Worm (Caenorhabditis elegans): ENCODE results near the gene cyp-32A1.

cyp-32A1 gene

ce11 chrV:7776029-7776628 is 5.5 kb upstream of the cyp-32A1 start, which contains the start of the genes rpl-39 and rps-30 (continued):
- TF ChIP-seq cebp-1 (GFP tag; IDR thresholded peaks at IDR 0.05) (peak; percentile 24; the same call in 1 of the 2 replicates), cebp-1 (tag; optimal IDR thresholded peaks at IDR 0.05) (peak; percentile 67), dox-1 (GFP tag; IDR thresholded peaks at IDR 0.05) (no peak; the same call in 1 of the 2 replicates), F33H1.4 (GFP tag; IDR thresholded peaks at IDR 0.05) (peak; percentile 96), egrh-3 (GFP tag; IDR thresholded peaks at IDR 0.05) (peak; percentile 34; the same call in 1 of the 2 replicates), chd-7 (tag; optimal IDR thresholded peaks at IDR 0.05) (no peak), hmg-1.2 (GFP tag; IDR thresholded peaks at IDR 0.05) (peak; percentile 88), C06A6.2 (GFP tag; conservative IDR thresholded peaks at IDR 0.05) (no peak), Y95B8A.8 (GFP tag; IDR thresholded peaks at IDR 0.05) (no peak), Y67H2A.10 (GFP tag; conservative IDR thresholded peaks at IDR 0.05) (peak; percentile 53; the same call in 1 of the 2 replicates), madf-3 (GFP tag; IDR thresholded peaks at IDR 0.05) (peak; percentile 79; the same call in 1 of the 2 replicates), athp-1 (tag; optimal IDR thresholded peaks at IDR 0.05) (peak; percentile 4), pha-4 (tag; optimal IDR thresholded peaks at IDR 0.05) (peak; percentile 29), attf-3 (GFP tag; conservative IDR thresholded peaks at IDR 0.05) (0 out of 2 replicates have a peak, but pooled peaks have one; percentile 27), F23B12.7 (tag; optimal IDR thresholded peaks at IDR 0.05; ENCODE audit: insufficient read depth) (peak; percentile 90), ztf-25 (GFP tag; IDR thresholded peaks at IDR 0.05) (no peak), ZK185.1 (tag; optimal IDR thresholded peaks at IDR 0.05; ENCODE audit: poor library complexity, severe bottlenecking) (peak; percentile 52), ekl-4 (GFP tag; IDR thresholded peaks at IDR 0.05) (peak; percentile 42; the same call in 1 of the 2 replicates), ztf-6 (GFP tag; IDR thresholded peaks at IDR 0.05) (no peak), nhr-27 (tag; optimal IDR thresholded peaks at IDR 0.05) (no peak), ceh-91 (GFP tag; IDR thresholded peaks at IDR 0.05) (peak; percentile 78), lin-54 (GFP tag; optimal IDR thresholded peaks at IDR 0.05) (peak; percentile 71), atf-7 (tag; optimal IDR thresholded peaks at IDR 0.05) (no peak), B0336.3 (GFP tag; IDR thresholded peaks at IDR 0.05) (no peak), mcd-1 (GFP tag; IDR thresholded peaks at IDR 0.05) (peak; percentile 80), mel-28 (tag; optimal IDR thresholded peaks at IDR 0.05; ENCODE audit: borderline replicate concordance) (no peak), snpc-3.4 (tag; optimal IDR thresholded peaks at IDR 0.05) (peak; percentile 16), C17E4.6 (GFP tag; IDR thresholded peaks at IDR 0.05) (peak; percentile 10; the same call in 1 of the 2 replicates), madf-6 (GFP tag; IDR thresholded peaks at IDR 0.05) (peak; percentile 46; the same call in 1 of the 2 replicates)

- TF ChIP-seq bed-2 (GFP tag; IDR thresholded peaks at IDR 0.05) (no peak), tbp1 (GFP tag; optimal IDR thresholded peaks at IDR 0.05) (peak; percentile 20), ceh-40 (GFP tag; IDR thresholded peaks at IDR 0.05) (no peak), nfya-1 (tag; optimal IDR thresholded peaks at IDR 0.05; ENCODE audit: borderline replicate concordance, insufficient read depth) (no peak), hmg-1.2 (GFP tag; IDR thresholded peaks at IDR 0.05) (0 out of 2 replicates have a peak, but pooled peaks have one; percentile 6), cebp-1 (GFP tag; IDR thresholded peaks at IDR 0.05) (no peak), cebp-1 (tag; optimal IDR thresholded peaks at IDR 0.05) (no peak), atf-7 (tag; optimal IDR thresholded peaks at IDR 0.05) (no peak), lsy-27 (tag; optimal IDR thresholded peaks at IDR 0.05; ENCODE audit: borderline replicate concordance, insufficient read depth) (no peak), madf-6 (GFP tag; IDR thresholded peaks at IDR 0.05) (peak; percentile 54), zim-3 (tag; optimal IDR thresholded peaks at IDR 0.05) (no peak), ets-4 (GFP tag; optimal IDR thresholded peaks at IDR 0.05) (no peak), akir-1 (GFP tag; optimal IDR thresholded peaks at IDR 0.05) (no peak), F10E7.11 (tag; optimal IDR thresholded peaks at IDR 0.05) (no peak), ztf-25 (GFP tag; IDR thresholded peaks at IDR 0.05) (no peak), ztf-28 (GFP tag; IDR thresholded peaks at IDR 0.05) (no peak), chd-7 (tag; optimal IDR thresholded peaks at IDR 0.05) (no peak), unc-62 (GFP tag; optimal IDR thresholded peaks at IDR 0.05) (no peak), B0336.3 (GFP tag; IDR thresholded peaks at IDR 0.05) (peak; percentile 81), nhr-27 (tag; optimal IDR thresholded peaks at IDR 0.05) (no peak), hsf-1 (GFP tag; IDR thresholded peaks at IDR 0.05) (peak; percentile 81), ceh-100 (GFP tag; IDR thresholded peaks at IDR 0.05) (no peak), sdz-38 (tag; optimal IDR thresholded peaks at IDR 0.05) (no peak), nhr-120 (GFP tag; IDR thresholded peaks at IDR 0.05) (no peak), xnd-1 (tag; optimal IDR thresholded peaks at IDR 0.05) (no peak), madf-10 (tag; optimal IDR thresholded peaks at IDR 0.05) (no peak)
Measured at ce11 chrV:7777098-7777497, 4.5 kb upstream of the cyp-32A1 start, which contains the start of gene C26F1.3. C26F1.3 (plus strand) TSS chrV:7777300.

Data from whole organism, young adult.